Worm (Caenorhabditis elegans): ENCODE measurements around the gene F02A9.7.

Gene F02A9.7

ce11 chrIII:9114076-9114475, 38.6 kb upstream of the F02A9.7 start:
- TF ChIP-seq nhr-28 (tag; optimal IDR thresholded peaks at IDR 0.05) (no peak), nhr-237 (tag; optimal IDR thresholded peaks at IDR 0.05) (no peak), mep-1 (tag; optimal IDR thresholded peaks at IDR 0.05) (no peak), unc-62 (GFP tag; optimal IDR thresholded peaks at IDR 0.05) (no peak), cnd-1 (tag; optimal IDR thresholded peaks at IDR 0.05) (no peak), ceh-39 (tag; optimal IDR thresholded peaks at IDR 0.05) (no peak)

DNA sequence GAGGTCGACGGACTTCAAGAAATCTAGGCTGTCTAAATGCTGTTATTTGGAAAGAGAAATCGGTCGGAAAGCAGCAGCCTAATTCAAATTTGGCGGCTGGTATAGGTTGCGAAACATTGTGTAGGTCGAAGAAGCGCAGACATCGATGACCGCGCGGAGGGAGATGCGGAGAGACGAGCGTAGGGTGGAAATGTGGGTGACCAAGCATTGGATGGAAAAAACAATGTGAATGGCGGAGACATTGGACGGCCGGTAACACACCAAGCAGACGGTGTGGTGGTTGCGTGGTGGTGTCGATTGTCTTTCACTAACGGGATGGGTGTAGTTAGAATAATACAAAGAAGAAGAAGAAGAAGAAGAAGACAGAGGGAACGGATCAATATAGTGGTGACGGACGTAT, 37.0 kb upstream of the F02A9.7 start:
- TF ChIP-seq nhr-2 (tag; optimal IDR thresholded peaks at IDR 0.05), result peak; percentile 77
- TF ChIP-seq sem-2 (GFP tag; optimal IDR thresholded peaks at IDR 0.05), result no peak
- TF ChIP-seq pha-4 (tag; optimal IDR thresholded peaks at IDR 0.05), result no peak
- TF ChIP-seq mls-2 (tag; optimal IDR thresholded peaks at IDR 0.05), result peak; percentile 66
- peak; percentile 48 for TF ChIP-seq lin-13 (tag; optimal IDR thresholded peaks at IDR 0.05)
- TF ChIP-seq ces-1 (GFP tag; optimal IDR thresholded peaks at IDR 0.05), result no peak
- no peak for TF ChIP-seq blmp-1 (tag; optimal IDR thresholded peaks at IDR 0.05)
- peak; percentile 37 for TF ChIP-seq ceh-39 (tag; optimal IDR thresholded peaks at IDR 0.05)
- peak; percentile 36 for TF ChIP-seq M03D4.4 (tag; optimal IDR thresholded peaks at IDR 0.05)
- TF ChIP-seq ham-2 (GFP tag; optimal IDR thresholded peaks at IDR 0.05), result peak; percentile 74
- peak; percentile 56 for TF ChIP-seq sptf-1 (tag; optimal IDR thresholded peaks at IDR 0.05)
- TF ChIP-seq drap-1 (GFP tag; optimal IDR thresholded peaks at IDR 0.05), result peak; percentile 23
- TF ChIP-seq zip-8 (tag; optimal IDR thresholded peaks at IDR 0.05), result peak; percentile 1

DNA sequence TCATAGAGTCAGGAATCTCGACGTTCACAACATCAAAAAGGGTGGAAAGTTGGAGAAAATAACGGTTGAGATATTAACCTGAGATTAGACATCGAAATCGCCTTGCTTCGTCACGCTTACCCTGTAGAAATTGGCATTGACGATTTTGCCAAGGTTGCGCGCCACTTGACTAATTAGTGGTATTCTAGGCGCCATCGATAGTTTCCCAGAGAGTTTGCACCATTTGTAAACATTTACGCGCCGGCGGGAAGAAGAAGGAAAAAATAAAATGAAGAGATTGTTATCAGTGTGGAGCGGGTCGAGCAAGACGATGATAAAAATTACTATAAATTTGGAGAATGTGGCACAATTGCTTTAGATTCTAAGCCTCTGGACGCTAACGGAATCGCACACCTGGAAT, 34.8 kb upstream of the F02A9.7 start:
- TF ChIP-seq mab-5 (tag; optimal IDR thresholded peaks at IDR 0.05) (no peak), ces-1 (GFP tag; optimal IDR thresholded peaks at IDR 0.05) (no peak), ceh-43 (GFP tag; optimal IDR thresholded peaks at IDR 0.05) (no peak), M03D4.4 (tag; optimal IDR thresholded peaks at IDR 0.05) (no peak), lsy-2 (tag; optimal IDR thresholded peaks at IDR 0.05) (no peak), ztf-11 (tag; optimal IDR thresholded peaks at IDR 0.05) (no peak), nhr-28 (tag; optimal IDR thresholded peaks at IDR 0.05) (no peak), cnd-1 (tag; optimal IDR thresholded peaks at IDR 0.05) (no peak), pha-4 (tag; optimal IDR thresholded peaks at IDR 0.05) (no peak), mls-2 (tag; optimal IDR thresholded peaks at IDR 0.05) (no peak), unc-39 (tag; optimal IDR thresholded peaks at IDR 0.05) (no peak), nhr-12 (tag; optimal IDR thresholded peaks at IDR 0.05) (no peak), hlh-1 (tag; optimal IDR thresholded peaks at IDR 0.05) (no peak), zip-8 (tag; optimal IDR thresholded peaks at IDR 0.05) (no peak), lin-32 (GFP tag; optimal IDR thresholded peaks at IDR 0.05) (no peak), sptf-1 (tag; optimal IDR thresholded peaks at IDR 0.05) (no peak), blmp-1 (tag; optimal IDR thresholded peaks at IDR 0.05) (no peak), nhr-76 (tag; optimal IDR thresholded peaks at IDR 0.05) (no peak), mep-1 (tag; optimal IDR thresholded peaks at IDR 0.05) (no peak), nhr-2 (tag; optimal IDR thresholded peaks at IDR 0.05) (no peak)

DNA sequence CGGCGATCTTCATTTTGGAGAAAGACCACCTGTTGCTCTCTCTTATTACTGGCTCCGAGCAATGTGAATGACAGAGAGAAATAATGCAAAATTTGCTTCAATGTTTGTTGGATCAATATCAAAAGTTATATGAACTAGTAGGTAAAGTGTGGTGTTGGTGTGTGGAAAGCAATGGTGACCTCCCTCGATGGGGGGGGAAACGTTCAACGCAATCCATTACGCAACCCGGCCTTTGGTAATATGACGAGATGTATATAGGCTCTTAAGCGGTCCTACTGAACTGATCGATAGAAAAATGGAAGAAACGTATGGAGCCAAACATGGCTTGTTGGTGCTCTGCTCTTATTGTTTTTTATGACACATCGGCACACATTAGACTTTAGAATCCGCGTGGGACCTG, 34.3 kb upstream of the F02A9.7 start:
- TF ChIP-seq nhr-2 (tag; optimal IDR thresholded peaks at IDR 0.05) (peak; percentile 63), cnd-1 (tag; optimal IDR thresholded peaks at IDR 0.05) (peak; percentile 37), pha-4 (tag; optimal IDR thresholded peaks at IDR 0.05) (no peak), hlh-1 (tag; optimal IDR thresholded peaks at IDR 0.05) (peak; percentile 17), zip-8 (tag; optimal IDR thresholded peaks at IDR 0.05) (peak; percentile 81), lin-32 (GFP tag; optimal IDR thresholded peaks at IDR 0.05) (peak; percentile 36)

- TF ChIP-seq ceh-39 (tag; optimal IDR thresholded peaks at IDR 0.05), result peak; percentile 28
- no peak for TF ChIP-seq blmp-1 (tag; optimal IDR thresholded peaks at IDR 0.05)
Measured at ce11 chrIII:9109172-9109571, 33.7 kb upstream of the F02A9.7 start, which contains the start of gene cya-1. Gene cya-1 (minus strand): TSS chrIII:9109272.

ce11 chrIII:9105653-9106052, 30.2 kb upstream of the F02A9.7 start:
- TF ChIP-seq unc-120 (tag; optimal IDR thresholded peaks at IDR 0.05; ENCODE audit: poor library complexity, severe bottlenecking) (no peak), lin-32 (GFP tag; optimal IDR thresholded peaks at IDR 0.05) (no peak), unc-39 (tag; optimal IDR thresholded peaks at IDR 0.05) (no peak), drap-1 (GFP tag; optimal IDR thresholded peaks at IDR 0.05) (no peak), ztf-11 (tag; optimal IDR thresholded peaks at IDR 0.05) (no peak), elt-3 (tag; optimal IDR thresholded peaks at IDR 0.05) (no peak), blmp-1 (tag; optimal IDR thresholded peaks at IDR 0.05) (no peak), lin-13 (tag; optimal IDR thresholded peaks at IDR 0.05) (no peak), ceh-43 (GFP tag; optimal IDR thresholded peaks at IDR 0.05) (no peak), nhr-76 (tag; optimal IDR thresholded peaks at IDR 0.05) (no peak), flh-1 (GFP tag; optimal IDR thresholded peaks at IDR 0.05) (no peak), ces-1 (GFP tag; optimal IDR thresholded peaks at IDR 0.05) (no peak)

Data from whole organism, mixed stage, embryonic.